Fruit fly (Drosophila melanogaster) whole organism, prepupa: Measurements from ENCODE around the gene CG14572.

ENCODE experiments used
- CG10669 ChIP-seq: fragments of 200-800 bp; sonication (Bioruptor generic); optimal IDR thresholded peaks from 3 replicates; lab custom pipeline; 2018; ENCODE audit warnings: missing biosample characterization, mild to moderate bottlenecking, missing genetic modification characterization, moderate library complexity
- CG11294 ChIP-seq: fragments of 200-800 bp; sonication (Bioruptor generic); IDR thresholded peaks from 2 replicates; pipeline ENCODE4 v1.3.6; 2022; ENCODE audit warnings: missing biosample characterization, missing genetic modification characterization
- CG11902 ChIP-seq: fragments of 200-800 bp; sonication (Bioruptor generic); optimal IDR thresholded peaks from 3 replicates; lab custom pipeline; 2016; ENCODE audit warnings: missing biosample characterization, missing genetic modification characterization
- CG4318 ChIP-seq: fragments of 200-800 bp; sonication (Bioruptor generic); optimal IDR thresholded peaks from 3 replicates; lab custom pipeline; 2017; ENCODE audit warnings: missing biosample characterization, mild to moderate bottlenecking, missing genetic modification characterization
- Ets21C ChIP-seq: fragments of 200-800 bp; sonication (Bioruptor generic); optimal IDR thresholded peaks from 3 replicates; lab custom pipeline; 2016; ENCODE audit warnings: missing biosample characterization, missing genetic modification characterization
- Lpt ChIP-seq: fragments of 200-800 bp; sonication (Bioruptor generic); optimal IDR thresholded peaks from 3 replicates; lab custom pipeline; 2016; ENCODE audit warnings: missing biosample characterization, missing genetic modification characterization
- OdsH ChIP-seq: fragments of 200-800 bp; sonication (Bioruptor generic); optimal IDR thresholded peaks from 3 replicates; lab custom pipeline; 2016; ENCODE audit warnings: missing biosample characterization, missing genetic modification characterization
- Sox102F ChIP-seq: fragments of 200-800 bp; sonication (Bioruptor generic); optimal IDR thresholded peaks from 2 replicates; lab custom pipeline; 2016; ENCODE audit warnings: missing biosample characterization, mild to moderate bottlenecking, missing genetic modification characterization
- Sox15 ChIP-seq: fragments of 200-800 bp; sonication (Bioruptor generic); optimal IDR thresholded peaks from 3 replicates; lab custom pipeline; 2016; ENCODE audit warnings: missing biosample characterization, missing genetic modification characterization
- eg ChIP-seq: fragments of 200-800 bp; sonication (Bioruptor generic); IDR thresholded peaks from 3 replicates; pipeline ENCODE4 v1.3.6; 2022; ENCODE audit warnings: missing biosample characterization, missing genetic modification characterization
- salr ChIP-seq, 2 experiments: fragments of 200-800 bp; sonication (Bioruptor generic); optimal IDR thresholded peaks; 3 replicates each; lab custom pipeline; 2016 to 2018; ENCODE audit warnings: missing biosample characterization in 2 of 2, missing genetic modification characterization in 2 of 2, mild to moderate bottlenecking in 1 of 2
- topi ChIP-seq: fragments of 200-800 bp; sonication (Bioruptor generic); optimal IDR thresholded peaks from 3 replicates; lab custom pipeline; 2016; ENCODE audit warnings: missing biosample characterization, missing genetic modification characterization

dm6 chr3L:21700052-21700451 is 41.3 kb upstream of the CG14572 start:
- no peak for TF ChIP-seq Lpt (GFP tag; lab: Kevin White, UChicago)
- no peak for TF ChIP-seq CG11294 (GFP tag; lab: Robert Waterston, UW)
- no peak for TF ChIP-seq Ets21C (GFP tag; lab: Kevin White, UChicago)
- TF ChIP-seq salr (GFP tag; optimal IDR thresholded peaks at IDR 0.05; lab: Kevin White, UChicago) = no peak
- TF ChIP-seq eg (GFP tag; lab: Robert Waterston, UW) = no peak
- no peak for TF ChIP-seq CG10669 (GFP tag; lab: Kevin White, UChicago)
- TF ChIP-seq Sox102F = no peak
- no peak for TF ChIP-seq OdsH
- TF ChIP-seq CG11902 (GFP tag; lab: Kevin White, UChicago) = no peak
- no peak for TF ChIP-seq topi
- TF ChIP-seq CG4318 (GFP tag; lab: Kevin White, UChicago) = no peak
- TF ChIP-seq Sox15 (GFP tag; lab: Kevin White, UChicago) = no peak
